Worm (Caenorhabditis elegans): ENCODE results near the gene anmt-1.

ce11 chrIII:8726019-8726894 lies 41.6 kb downstream of the anmt-1 start:
- no peak for TF ChIP-seq nhr-76 (tag; optimal IDR thresholded peaks at IDR 0.05)
- TF ChIP-seq bed-3 (GFP tag; optimal IDR thresholded peaks at IDR 0.05): no peak
- TF ChIP-seq nhr-237 (tag; optimal IDR thresholded peaks at IDR 0.05): no peak
- no peak for TF ChIP-seq elt-3 (tag; optimal IDR thresholded peaks at IDR 0.05)
- no peak for TF ChIP-seq lsy-2 (tag; optimal IDR thresholded peaks at IDR 0.05)
- no peak for TF ChIP-seq pha-4 (tag; optimal IDR thresholded peaks at IDR 0.05)

Data from whole organism, mixed stage, embryonic.